Worm (Caenorhabditis elegans) whole organism, L2 larva: ENCODE data around the gene mvb-12.
A peak's percentile ranks its signal among the peaks of the same experiment; 100 is the strongest.

Experiments
- C34F6.9 ChIP-seq: fragments of 150-350 bp; optimal IDR thresholded peaks from 2 replicates; lab custom pipeline; 2014; ENCODE audit warnings: missing biosample characterization, missing genetic modification characterization
- Y55F3AM.14 ChIP-seq: fragments of 200-800 bp; sonication (Bioruptor generic); optimal IDR thresholded peaks from 2 replicates; lab custom pipeline; 2018; ENCODE audit warnings: mild to moderate bottlenecking, missing genetic modification characterization, missing compliant biosample characterization
- ZK546.5 ChIP-seq: sonication (generic microtip); optimal IDR thresholded peaks from 2 replicates; lab custom pipeline; 2017; ENCODE audit warnings: missing biosample characterization, missing genetic modification characterization
- alr-1 ChIP-seq: fragments of 150-350 bp; optimal IDR thresholded peaks from 2 replicates; lab custom pipeline; 2014; ENCODE audit warnings: missing biosample characterization, missing genetic modification characterization
- ama-1 ChIP-seq: fragments of 150-350 bp; optimal IDR thresholded peaks from 2 replicates; lab custom pipeline; 2018; ENCODE audit warnings: inconsistent platforms
- blmp-1 ChIP-seq: sonication (generic microtip); optimal IDR thresholded peaks from 2 replicates; lab custom pipeline; 2017; ENCODE audit warnings: missing genetic modification characterization, mild to moderate bottlenecking, missing compliant biosample characterization, antibody characterized with exemption, moderate library complexity; ENCODE audit not compliant: insufficient read depth
- ceh-16 ChIP-seq: fragments of 150-350 bp; optimal IDR thresholded peaks from 2 replicates; lab custom pipeline; 2014; ENCODE audit warnings: missing biosample characterization, missing genetic modification characterization
- ceh-82 ChIP-seq: fragments of 150-350 bp; optimal IDR thresholded peaks from 2 replicates; lab custom pipeline; 2014; ENCODE audit warnings: missing biosample characterization, missing genetic modification characterization
- crh-2 ChIP-seq: sonication (generic microtip); optimal IDR thresholded peaks from 2 replicates; lab custom pipeline; 2017; ENCODE audit warnings: missing biosample characterization, missing genetic modification characterization
- dmd-4 ChIP-seq: sonication (generic microtip); optimal IDR thresholded peaks from 2 replicates; lab custom pipeline; 2017; ENCODE audit warnings: missing biosample characterization, missing genetic modification characterization
- egl-27 ChIP-seq: sonication (generic microtip); optimal IDR thresholded peaks from 3 replicates; lab custom pipeline; 2017; ENCODE audit warnings: missing biosample characterization, missing genetic modification reagents, missing genetic modification characterization
- elt-3 ChIP-seq: sonication (generic microtip); optimal IDR thresholded peaks from 2 replicates; lab custom pipeline; 2017; ENCODE audit warnings: missing biosample characterization, missing genetic modification characterization
- fos-1 ChIP-seq: fragments of 150-350 bp; optimal IDR thresholded peaks from 2 replicates; lab custom pipeline; 2014; ENCODE audit warnings: missing biosample characterization, missing genetic modification characterization
- lin-11 ChIP-seq: fragments of 150-350 bp; sonication (generic microtip); optimal IDR thresholded peaks from 2 replicates; lab custom pipeline; 2014; ENCODE audit warnings: missing biosample characterization, missing genetic modification characterization, inconsistent platforms, mixed read lengths
- lin-13 ChIP-seq: fragments of 150-350 bp; optimal IDR thresholded peaks from 2 replicates; lab custom pipeline; 2014; ENCODE audit warnings: missing biosample characterization, missing genetic modification reagents, missing genetic modification characterization
- lin-39 ChIP-seq: fragments of 150-350 bp; optimal IDR thresholded peaks from 2 replicates; lab custom pipeline; 2014; ENCODE audit warnings: missing biosample characterization, missing genetic modification reagents, missing genetic modification characterization
- lsy-2 ChIP-seq, 2 experiments: fragments of 150-350 bp in 1 of 2; sonication (generic microtip) in 1 of 2; optimal IDR thresholded peaks; 2 replicates each; lab custom pipeline; 2014 to 2017; ENCODE audit warnings: missing biosample characterization in 2 of 2, missing genetic modification characterization in 2 of 2
- mbf-1 ChIP-seq: sonication (generic microtip); optimal IDR thresholded peaks from 2 replicates; lab custom pipeline; 2017; ENCODE audit warnings: missing biosample characterization, missing genetic modification characterization
- mdl-1 ChIP-seq, 2 experiments: fragments of 150-350 bp in 1 of 2; sonication (generic microtip) in 1 of 2; optimal IDR thresholded peaks; 2 replicates each; lab custom pipeline; 2017; ENCODE audit warnings: missing biosample characterization in 2 of 2, missing genetic modification characterization in 2 of 2
- nhr-11 ChIP-seq: fragments of 150-350 bp; optimal IDR thresholded peaks from 2 replicates; lab custom pipeline; 2014; ENCODE audit warnings: missing biosample characterization, missing genetic modification characterization
- nhr-12 ChIP-seq: fragments of 150-350 bp; optimal IDR thresholded peaks from 2 replicates; lab custom pipeline; 2014; ENCODE audit warnings: missing biosample characterization, missing genetic modification characterization
- nhr-129 ChIP-seq: fragments of 150-350 bp; optimal IDR thresholded peaks from 2 replicates; lab custom pipeline; 2014; ENCODE audit warnings: missing biosample characterization, missing genetic modification characterization
- nhr-21 ChIP-seq: fragments of 150-350 bp; optimal IDR thresholded peaks from 2 replicates; lab custom pipeline; 2014; ENCODE audit warnings: missing biosample characterization, missing genetic modification characterization
- nhr-237 ChIP-seq: fragments of 150-350 bp; optimal IDR thresholded peaks from 2 replicates; lab custom pipeline; 2014; ENCODE audit warnings: missing biosample characterization, missing genetic modification characterization
- nhr-25 ChIP-seq: fragments of 150-350 bp; sonication (generic microtip); optimal IDR thresholded peaks from 3 replicates; lab custom pipeline; 2014; ENCODE audit warnings: missing biosample characterization, missing genetic modification characterization
- nhr-77 ChIP-seq: fragments of 150-350 bp; optimal IDR thresholded peaks from 2 replicates; lab custom pipeline; 2014; ENCODE audit warnings: missing biosample characterization, missing genetic modification characterization
- peb-1 ChIP-seq: fragments of 150-350 bp; optimal IDR thresholded peaks from 2 replicates; lab custom pipeline; 2014; ENCODE audit warnings: missing biosample characterization, missing genetic modification characterization
- skn-1 ChIP-seq: sonication (generic microtip); optimal IDR thresholded peaks from 2 replicates; lab custom pipeline; 2017; ENCODE audit warnings: missing biosample characterization, missing genetic modification characterization
- sma-3 ChIP-seq: sonication (generic microtip); optimal IDR thresholded peaks from 2 replicates; lab custom pipeline; 2016; ENCODE audit warnings: missing genetic modification reagents, missing genetic modification characterization, missing compliant biosample characterization
- snpc-4 ChIP-seq: fragments of 150-350 bp; optimal IDR thresholded peaks from 2 replicates; lab custom pipeline; 2014; ENCODE audit warnings: missing biosample characterization, missing genetic modification characterization
- unc-39 ChIP-seq: fragments of 150-350 bp; optimal IDR thresholded peaks from 2 replicates; lab custom pipeline; 2014; ENCODE audit warnings: missing biosample characterization, missing genetic modification characterization
- unc-62 ChIP-seq: fragments of 150-350 bp; optimal IDR thresholded peaks from 2 replicates; lab custom pipeline; 2014; ENCODE audit warnings: missing biosample characterization, missing genetic modification reagents, missing genetic modification characterization
- zag-1 ChIP-seq: fragments of 150-350 bp; optimal IDR thresholded peaks from 2 replicates; lab custom pipeline; 2014; ENCODE audit warnings: missing biosample characterization, missing genetic modification characterization
- ztf-4 ChIP-seq: fragments of 150-350 bp; optimal IDR thresholded peaks from 2 replicates; lab custom pipeline; 2014; ENCODE audit warnings: missing biosample characterization, missing genetic modification characterization

mvb-12 gene

DNA sequence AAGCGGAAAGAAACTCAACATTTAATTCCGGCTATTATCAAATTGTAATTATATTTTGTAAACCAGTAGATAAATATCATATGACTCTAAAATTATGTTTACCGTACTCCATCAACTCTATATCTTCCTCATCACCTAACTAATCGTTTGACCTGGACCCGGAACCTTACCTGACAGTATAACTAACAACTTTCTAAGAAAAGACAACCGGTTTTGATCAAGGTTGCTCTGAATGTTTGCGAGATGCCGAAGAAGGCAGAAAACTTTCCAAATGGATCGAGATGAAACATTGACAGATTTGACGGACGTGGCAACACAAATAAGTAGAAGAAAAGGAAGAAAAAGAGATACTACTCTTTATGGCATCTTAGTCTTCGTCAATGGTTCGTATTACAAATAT, 5.7 kb upstream of the mvb-12 start:
- TF ChIP-seq peb-1 (tag; lab: Kevin White, UChicago), result no peak
- no peak for TF ChIP-seq unc-39 (tag; lab: Kevin White, UChicago)
- peak; percentile 54 for TF ChIP-seq nhr-25 (tag; lab: Kevin White, UChicago)
- peak; percentile 7 for TF ChIP-seq egl-27

DNA sequence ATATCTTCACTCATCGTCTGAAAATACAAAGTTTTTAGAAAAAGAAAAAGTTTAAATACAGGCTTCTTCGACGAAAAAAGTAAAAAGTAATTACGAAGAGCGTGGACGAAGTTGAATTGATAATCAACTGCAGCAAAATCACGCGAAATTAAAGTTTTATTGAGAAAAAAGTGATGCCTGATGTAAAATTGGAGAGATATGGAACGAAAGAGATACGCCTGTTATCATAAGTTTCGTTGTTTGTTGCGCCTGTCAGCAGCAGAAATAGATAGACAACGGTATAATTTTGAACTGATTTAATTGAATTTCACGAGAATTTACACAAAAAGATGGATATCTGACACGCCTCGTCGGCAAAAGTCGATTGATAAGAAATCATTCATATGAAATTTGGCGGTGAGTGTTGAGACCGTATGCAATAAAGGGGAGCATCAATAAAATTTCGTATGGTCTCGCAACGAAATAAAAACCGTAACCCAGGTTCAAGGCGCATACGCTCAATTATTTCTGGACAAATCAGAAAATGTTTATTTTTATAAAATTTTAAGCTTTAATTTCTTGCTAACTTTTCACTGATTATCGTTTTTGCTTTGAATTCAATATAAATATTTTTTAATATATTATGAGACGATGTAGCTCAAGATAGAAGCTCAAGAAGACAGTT, 918 bp upstream of the mvb-12 start, which contains the start of gene C06A6.4:
Gene C06A6.4 (minus strand): TSS at position 24 of the 664 bp plus-strand sequence.
- TF ChIP-seq crh-2 (tag; lab: Kevin White, UChicago), result no peak
- peak; percentile 14 for TF ChIP-seq fos-1

DNA sequence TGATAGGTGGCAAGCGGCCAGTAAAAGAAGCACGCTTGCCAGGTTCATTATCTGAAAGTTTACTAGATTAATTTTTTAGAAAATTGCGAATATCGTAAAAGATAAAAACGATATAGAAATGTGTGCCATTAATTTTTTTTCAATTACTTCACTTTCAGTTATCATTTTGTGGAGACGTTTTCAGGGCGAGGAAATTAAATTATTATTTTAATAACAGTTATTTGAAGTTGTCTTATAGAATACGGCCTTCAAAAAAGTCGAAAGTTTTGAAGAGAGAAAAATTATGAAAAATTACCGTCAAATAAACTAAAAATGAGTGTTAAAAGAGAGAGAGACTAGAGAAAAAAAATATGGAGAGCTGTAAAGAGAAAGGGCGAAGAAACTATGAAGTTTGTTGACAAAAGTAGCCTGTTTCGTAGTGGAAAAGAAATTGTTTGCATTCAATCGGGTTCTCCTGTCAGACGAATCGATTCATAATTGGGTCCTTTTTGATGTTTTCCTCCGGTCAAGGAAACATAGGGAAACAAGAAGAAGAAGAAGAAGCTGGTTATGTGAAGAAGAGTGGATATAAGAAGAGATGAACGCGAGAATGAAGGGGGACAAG, 4.4 kb downstream of the mvb-12 start, which contains the start of gene erp-44.2:
Gene erp-44.2 (minus strand): TSS at position 51 of the 604 bp plus-strand sequence.
- TF ChIP-seq nhr-77 (tag; lab: Kevin White, UChicago) (no peak), ztf-4 (no peak), ZK546.5 (tag; lab: Kevin White, UChicago) (no peak), lin-39 (tag; lab: Kevin White, UChicago) (no peak)

DNA sequence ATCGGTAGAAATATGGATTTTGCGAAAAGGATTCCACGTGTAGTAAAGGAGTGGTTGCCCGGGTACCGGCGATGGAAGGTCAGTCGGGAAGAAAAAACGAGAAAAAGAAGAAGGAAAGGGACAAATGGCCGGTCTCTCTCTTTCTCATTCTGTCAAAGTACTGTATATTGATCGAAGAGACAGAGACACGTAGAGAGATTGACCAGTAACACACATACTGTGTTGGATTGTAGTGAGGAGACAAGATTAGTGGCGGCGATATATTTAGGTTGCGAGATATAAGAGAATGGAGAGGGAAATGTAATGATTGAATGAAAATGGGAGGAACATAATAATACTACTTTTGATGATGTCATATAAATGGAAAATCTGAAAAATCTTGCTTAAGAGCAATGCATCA, 5.7 kb downstream of the mvb-12 start:
- no peak for TF ChIP-seq snpc-4 (tag; lab: Kevin White, UChicago)
- TF ChIP-seq peb-1 (tag; lab: Kevin White, UChicago), result no peak
- peak in 1 of 2 experiments; percentile 38 for TF ChIP-seq lsy-2 (tag; optimal IDR thresholded peaks at IDR 0.05; lab: Kevin White, UChicago)
- TF ChIP-seq ceh-16, result no peak
- peak; percentile 8 for TF ChIP-seq C34F6.9
- peak; percentile 44 for TF ChIP-seq nhr-25 (tag; lab: Kevin White, UChicago)
- TF ChIP-seq alr-1 (tag; lab: Kevin White, UChicago), result no peak
- peak; percentile 4 for TF ChIP-seq nhr-21 (tag; lab: Kevin White, UChicago)
- no peak for TF ChIP-seq nhr-11
- TF ChIP-seq mdl-1 (tag; optimal IDR thresholded peaks at IDR 0.05; lab: Kevin White, UChicago), result no peak
- no peak for TF ChIP-seq egl-27
- no peak for TF ChIP-seq nhr-12 (tag; lab: Kevin White, UChicago)
- peak; percentile 39 for TF ChIP-seq blmp-1 (tag; lab: Kevin White, UChicago)
- TF ChIP-seq Y55F3AM.14, result no peak
- peak; percentile 19 for TF ChIP-seq sma-3 (GFP tag; lab: Kevin White, UChicago)
- TF ChIP-seq nhr-77 (tag; lab: Kevin White, UChicago), result no peak
- no peak for TF ChIP-seq ama-1 (lab: Kevin White, UChicago)
- peak; percentile 6 for TF ChIP-seq fos-1
- no peak for TF ChIP-seq lin-11 (tag; lab: Kevin White, UChicago)
- TF ChIP-seq nhr-237, result no peak
- TF ChIP-seq lin-13, result no peak
- TF ChIP-seq dmd-4 (tag; lab: Kevin White, UChicago), result no peak
- TF ChIP-seq unc-62, result no peak
- TF ChIP-seq nhr-129 (tag; lab: Kevin White, UChicago), result peak; percentile 29
- no peak for TF ChIP-seq ceh-82 (tag; lab: Kevin White, UChicago)
- no peak for TF ChIP-seq skn-1 (tag; lab: Kevin White, UChicago)

DNA sequence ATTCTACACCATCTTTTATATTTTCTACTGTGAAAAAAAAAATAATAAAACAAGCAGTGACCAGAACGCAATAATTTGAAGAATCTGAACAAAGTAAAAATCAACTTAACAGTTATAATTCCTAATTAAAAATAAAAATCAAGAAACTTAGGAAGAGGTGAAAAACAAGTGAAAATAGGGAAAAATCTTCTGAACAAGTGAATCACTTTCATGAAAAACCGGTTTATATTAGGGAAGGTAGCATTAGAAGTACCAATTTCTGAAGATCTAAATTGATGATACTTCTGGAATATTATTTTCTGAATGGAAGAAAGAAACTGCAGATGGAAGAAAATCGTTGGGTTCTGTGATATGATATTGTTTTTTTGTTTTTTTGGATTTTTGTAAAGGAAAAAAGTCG, 6.2 kb downstream of the mvb-12 start:
- TF ChIP-seq nhr-12 (tag; lab: Kevin White, UChicago) (no peak), blmp-1 (tag; lab: Kevin White, UChicago) (peak; percentile 72), nhr-25 (tag; lab: Kevin White, UChicago) (peak; percentile 28), mbf-1 (tag; lab: Kevin White, UChicago) (no peak), crh-2 (tag; lab: Kevin White, UChicago) (no peak)

DNA sequence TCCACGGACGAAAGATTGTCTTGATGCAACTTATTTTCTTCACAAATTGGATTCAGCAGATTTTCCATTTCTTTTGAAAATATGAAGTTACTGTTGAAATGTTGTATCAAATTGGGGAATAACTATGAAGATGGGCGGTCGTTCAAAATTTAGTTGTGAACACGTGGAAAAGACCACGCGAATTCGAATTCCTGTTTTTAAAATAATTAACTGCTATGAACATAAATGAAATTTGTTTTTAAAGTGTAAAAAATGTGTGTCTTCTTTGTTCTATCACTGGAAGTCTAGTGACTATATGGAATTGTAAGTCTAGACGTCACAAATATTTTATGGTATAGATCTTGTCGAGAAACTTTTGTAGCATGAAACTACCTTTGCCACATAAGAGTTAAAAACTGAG, 8.1 kb downstream of the mvb-12 start, which contains the start of gene C06A6.7:
Gene C06A6.7 (minus strand): TSS at position 101 of the 400 bp plus-strand sequence.
- TF ChIP-seq elt-3 (no peak), zag-1 (tag; lab: Kevin White, UChicago) (no peak)
